Worm (Caenorhabditis elegans) whole organism, L3 larva: ENCODE measurements around the gene F10B5.3.

Experiments used
- ZK546.5 ChIP-seq: sonication (generic microtip); optimal IDR thresholded peaks from 2 replicates; lab custom pipeline; 2017; ENCODE audit warnings: missing biosample characterization, missing genetic modification characterization
- aly-2 ChIP-seq: fragments of 150-350 bp; optimal IDR thresholded peaks from 2 replicates; lab custom pipeline; 2014; ENCODE audit warnings: missing biosample characterization, missing genetic modification characterization
- ama-1 ChIP-seq: fragments of 150-350 bp; optimal IDR thresholded peaks from 2 replicates; lab custom pipeline; 2018
- ceh-16 ChIP-seq: sonication (generic microtip); optimal IDR thresholded peaks from 2 replicates; lab custom pipeline; 2017; ENCODE audit warnings: missing biosample characterization, missing genetic modification characterization
- ceh-82 ChIP-seq: fragments of 150-350 bp; optimal IDR thresholded peaks from 2 replicates; lab custom pipeline; 2014; ENCODE audit warnings: missing biosample characterization, missing genetic modification characterization
- ceh-9 ChIP-seq: sonication (generic microtip); optimal IDR thresholded peaks from 2 replicates; lab custom pipeline; 2018; ENCODE audit warnings: missing biosample characterization, missing genetic modification characterization
- egl-5 ChIP-seq: fragments of 150-350 bp; optimal IDR thresholded peaks from 2 replicates; lab custom pipeline; 2017; ENCODE audit warnings: missing biosample characterization, missing genetic modification reagents, missing genetic modification characterization, inconsistent platforms
- elt-1 ChIP-seq: fragments of 150-350 bp; optimal IDR thresholded peaks from 2 replicates; lab custom pipeline; 2014; ENCODE audit warnings: missing biosample characterization, missing genetic modification characterization
- elt-2 ChIP-seq: sonication (generic microtip); optimal IDR thresholded peaks from 2 replicates; lab custom pipeline; 2016; ENCODE audit warnings: missing genetic modification reagents, mild to moderate bottlenecking, missing genetic modification characterization, missing compliant biosample characterization
- eor-1 ChIP-seq, 2 experiments: fragments of 150-350 bp; optimal IDR thresholded peaks; 2 replicates each; lab custom pipeline; 2014 to 2018; ENCODE audit warnings: missing biosample characterization in 2 of 2, missing genetic modification characterization in 2 of 2
- fkh-10 ChIP-seq: sonication (generic microtip); optimal IDR thresholded peaks from 2 replicates; lab custom pipeline; 2017; ENCODE audit warnings: missing biosample characterization, missing genetic modification reagents, missing genetic modification characterization
- fos-1 ChIP-seq: fragments of 150-350 bp; optimal IDR thresholded peaks from 2 replicates; lab custom pipeline; 2014; ENCODE audit warnings: missing biosample characterization, missing genetic modification characterization
- hmg-11 ChIP-seq: sonication (generic microtip); optimal IDR thresholded peaks from 2 replicates; lab custom pipeline; 2016; ENCODE audit warnings: missing genetic modification characterization, missing compliant biosample characterization
- jun-1 ChIP-seq: fragments of 150-350 bp; optimal IDR thresholded peaks from 2 replicates; lab custom pipeline; 2014; ENCODE audit warnings: missing biosample characterization, missing genetic modification reagents, missing genetic modification characterization
- lin-15B ChIP-seq: fragments of 150-350 bp; optimal IDR thresholded peaks from 2 replicates; lab custom pipeline; 2014; ENCODE audit warnings: missing biosample characterization, missing genetic modification characterization
- lin-39 ChIP-seq: fragments of 150-350 bp; optimal IDR thresholded peaks from 2 replicates; lab custom pipeline; 2018; ENCODE audit warnings: missing biosample characterization, missing genetic modification reagents, missing genetic modification characterization
- mdl-1 ChIP-seq: fragments of 150-350 bp; optimal IDR thresholded peaks from 2 replicates; lab custom pipeline; 2014; ENCODE audit warnings: missing biosample characterization, missing genetic modification characterization
- nfya-1 ChIP-seq: sonication (generic microtip); optimal IDR thresholded peaks from 2 replicates; lab custom pipeline; 2017; ENCODE audit warnings: missing genetic modification characterization, mild to moderate bottlenecking, missing compliant biosample characterization, antibody characterized with exemption, moderate library complexity; ENCODE audit not compliant: insufficient read depth
- nhr-11 ChIP-seq: fragments of 150-350 bp; optimal IDR thresholded peaks from 2 replicates; lab custom pipeline; 2014; ENCODE audit warnings: missing biosample characterization, missing genetic modification characterization
- nhr-12 ChIP-seq: fragments of 150-350 bp; optimal IDR thresholded peaks from 2 replicates; lab custom pipeline; 2014; ENCODE audit warnings: missing biosample characterization, missing genetic modification characterization
- nhr-23 ChIP-seq: fragments of 150-350 bp; optimal IDR thresholded peaks from 2 replicates; lab custom pipeline; 2014; ENCODE audit warnings: missing biosample characterization, missing genetic modification reagents, missing genetic modification characterization
- nhr-25 ChIP-seq: sonication (generic microtip); optimal IDR thresholded peaks from 2 replicates; lab custom pipeline; 2017; ENCODE audit warnings: missing biosample characterization, missing genetic modification characterization
- nhr-43 ChIP-seq: sonication (generic microtip); optimal IDR thresholded peaks from 2 replicates; lab custom pipeline; 2016; ENCODE audit warnings: mild to moderate bottlenecking, missing genetic modification characterization, missing compliant biosample characterization; ENCODE audit not compliant: poor library complexity, severe bottlenecking
- nhr-76 ChIP-seq: fragments of 150-350 bp; sonication (generic microtip); optimal IDR thresholded peaks from 5 replicates; lab custom pipeline; 2014; ENCODE audit warnings: missing biosample characterization, missing genetic modification characterization
- nhr-77 ChIP-seq: fragments of 150-350 bp; optimal IDR thresholded peaks from 2 replicates; lab custom pipeline; 2014; ENCODE audit warnings: missing biosample characterization, missing genetic modification characterization
- pha-4 ChIP-seq: fragments of 150-350 bp; optimal IDR thresholded peaks from 2 replicates; lab custom pipeline; 2014; ENCODE audit warnings: missing biosample characterization, missing genetic modification reagents, missing genetic modification characterization
- pqm-1 ChIP-seq: fragments of 150-350 bp; optimal IDR thresholded peaks from 2 replicates; lab custom pipeline; 2017; ENCODE audit warnings: missing biosample characterization, missing genetic modification characterization, inconsistent platforms
- sea-2 ChIP-seq: fragments of 150-350 bp; sonication (generic microtip); optimal IDR thresholded peaks from 4 replicates; lab custom pipeline; 2014; ENCODE audit warnings: missing biosample characterization, missing genetic modification reagents, missing genetic modification characterization
- skn-1 ChIP-seq: fragments of 150-350 bp; optimal IDR thresholded peaks from 2 replicates; lab custom pipeline; 2014; ENCODE audit warnings: missing biosample characterization, missing genetic modification characterization
- snpc-4 ChIP-seq: fragments of 150-350 bp; optimal IDR thresholded peaks from 2 replicates; lab custom pipeline; 2014; ENCODE audit warnings: missing biosample characterization, missing genetic modification characterization
- tbx-2 ChIP-seq: sonication (generic microtip); optimal IDR thresholded peaks from 2 replicates; lab custom pipeline; 2016; ENCODE audit warnings: mild to moderate bottlenecking, missing genetic modification characterization, missing compliant biosample characterization
- unc-39 ChIP-seq: sonication (generic microtip); optimal IDR thresholded peaks from 4 replicates; lab custom pipeline; 2017; ENCODE audit warnings: missing biosample characterization, missing genetic modification characterization
- unc-62 ChIP-seq: fragments of 150-350 bp; sonication (generic microtip); optimal IDR thresholded peaks from 4 replicates; lab custom pipeline; 2014; ENCODE audit warnings: missing biosample characterization, missing genetic modification reagents, missing genetic modification characterization

F10B5.3 gene

ce11 chrII:8162120-8162648, 12.4 kb upstream of the F10B5.3 start, which contains the start of the genes emb-27 and rrf-3:
TSS of gene emb-27 (minus strand) at chrII:8162170.
TSS of gene rrf-3 (plus strand) at chrII:8162465.
- TF ChIP-seq pha-4 (peak; percentile 82), aly-2 (tag; lab: Kevin White, UChicago) (no peak), tbx-2 (tag; lab: Kevin White, UChicago) (no peak), nhr-76 (no peak), skn-1 (tag; lab: Kevin White, UChicago) (peak; percentile 26), egl-5 (tag; lab: Kevin White, UChicago) (peak; percentile 31), lin-15B (tag; lab: Kevin White, UChicago) (peak; percentile 85), nfya-1 (tag; lab: Kevin White, UChicago) (peak; percentile 61), fkh-10 (no peak), nhr-25 (tag; lab: Kevin White, UChicago) (peak; percentile 50), ZK546.5 (tag; lab: Kevin White, UChicago) (no peak)

- no peak for TF ChIP-seq ceh-82 (tag; lab: Kevin White, UChicago)
- TF ChIP-seq pha-4, result no peak
- TF ChIP-seq aly-2 (tag; lab: Kevin White, UChicago), result no peak
- TF ChIP-seq mdl-1, result no peak
- TF ChIP-seq nhr-12 (tag; lab: Kevin White, UChicago), result no peak
- TF ChIP-seq nhr-77, result no peak
- no peak for TF ChIP-seq snpc-4
- TF ChIP-seq hmg-11 (tag; lab: Kevin White, UChicago), result no peak
- TF ChIP-seq nhr-23 (tag; lab: Kevin White, UChicago), result no peak
Measured at ce11 chrII:8160916-8161315, 11.1 kb upstream of the F10B5.3 start.

ce11 chrII:8157991-8158390, 8.2 kb upstream of the F10B5.3 start, which contains the start of gene pch-2:
TSS of gene pch-2 (plus strand) at chrII:8158349.
- TF ChIP-seq pha-4 (peak; percentile 59), nhr-25 (tag; lab: Kevin White, UChicago) (peak; percentile 53), lin-39 (tag; lab: Kevin White, UChicago) (peak; percentile 13), tbx-2 (tag; lab: Kevin White, UChicago) (no peak), snpc-4 (peak; percentile 53), nfya-1 (tag; lab: Kevin White, UChicago) (peak; percentile 71), lin-15B (tag; lab: Kevin White, UChicago) (peak; percentile 70), elt-2 (tag; lab: Kevin White, UChicago) (peak; percentile 11), mdl-1 (no peak), nhr-43 (peak; percentile 33), unc-62 (GFP tag; lab: Kevin White, UChicago) (no peak), aly-2 (tag; lab: Kevin White, UChicago) (no peak)

- TF ChIP-seq lin-39 (tag; lab: Kevin White, UChicago), result no peak
- TF ChIP-seq elt-1, result no peak
- peak; percentile 44 for TF ChIP-seq nhr-11
Measured at ce11 chrII:8156845-8157373, 7.1 kb upstream of the F10B5.3 start, which contains the start of the genes tub-1 and tmem-138. TSS of gene tub-1 (minus strand) at chrII:8156945. TSS of gene tmem-138 (plus strand) at chrII:8157323.

- TF ChIP-seq jun-1 (tag; lab: Kevin White, UChicago) (no peak), mdl-1 (no peak), unc-39 (tag; lab: Kevin White, UChicago) (no peak), hmg-11 (tag; lab: Kevin White, UChicago) (no peak), unc-62 (GFP tag; lab: Kevin White, UChicago) (no peak), nfya-1 (tag; lab: Kevin White, UChicago) (no peak), ceh-16 (tag; lab: Kevin White, UChicago) (no peak), fos-1 (no peak), ceh-82 (tag; lab: Kevin White, UChicago) (no peak), tbx-2 (tag; lab: Kevin White, UChicago) (no peak), nhr-77 (no peak), pqm-1 (no peak), ama-1 (lab: Kevin White, UChicago) (no peak), eor-1 (tag; optimal IDR thresholded peaks at IDR 0.05; lab: Kevin White, UChicago) (no peak), ceh-9 (tag; lab: Kevin White, UChicago) (no peak), sea-2 (no peak), fkh-10 (peak; percentile 37), pha-4 (peak; percentile 60)
Measured at ce11 chrII:8152711-8153325, 3.0 kb upstream of the F10B5.3 start.
